Fruit fly (Drosophila melanogaster) S2 (cell line): ENCODE data around the gene Plod.

Experiments
- CG8478 ChIP-seq: fragments of >200 bp; optimal IDR thresholded peaks from 2 replicates; lab custom pipeline; 2018
- CTCF ChIP-seq, 2 experiments: fragments of >200 bp; optimal IDR thresholded peaks; 2 replicates each; lab custom pipeline; 2018

DNA sequence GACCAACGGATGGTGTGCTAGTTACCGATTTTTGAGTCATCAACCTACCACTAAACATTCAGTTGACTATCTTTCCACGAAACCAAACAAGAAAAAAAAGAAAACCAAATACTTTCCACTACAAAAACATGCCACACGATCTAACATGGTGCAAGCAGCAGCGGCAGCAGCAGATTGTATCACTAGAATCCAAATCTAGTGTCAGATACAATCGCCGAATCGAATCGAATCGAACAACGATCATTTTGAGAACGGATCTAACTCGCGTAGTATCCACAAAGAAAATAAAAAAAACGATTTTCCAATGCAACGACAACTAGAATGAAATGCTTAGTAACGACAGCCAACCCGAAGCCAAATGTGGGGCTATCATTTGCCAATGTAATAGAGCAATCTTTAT lies 21.9 kb upstream of the Plod start:
- TF ChIP-seq CG8478 (lab: Kevin White, UChicago) (no peak), CTCF (optimal IDR thresholded peaks at IDR 0.05; lab: Kevin White, UChicago) (no peak)
